Worm (Caenorhabditis elegans) whole organism, L2 larva: ENCODE measurements around the gene Y45G12C.10.
"Not testable (repeated sequence)": the region's sequence is repeated elsewhere in the genome, so short reads cannot be mapped to it uniquely, and the experiment has no call there.

Experiments
- C34F6.9 ChIP-seq: fragments of 150-350 bp; optimal IDR thresholded peaks from 2 replicates; lab custom pipeline; 2014; ENCODE audit warnings: missing biosample characterization, missing genetic modification characterization
- F13H6.1 ChIP-seq: sonication (generic microtip); optimal IDR thresholded peaks from 2 replicates; lab custom pipeline; 2016; ENCODE audit warnings: missing genetic modification characterization, missing compliant biosample characterization
- R02D3.7 ChIP-seq: fragments of 150-350 bp; optimal IDR thresholded peaks from 2 replicates; lab custom pipeline; 2014; ENCODE audit warnings: missing biosample characterization, missing genetic modification characterization
- Y55F3AM.14 ChIP-seq: fragments of 200-800 bp; sonication (Bioruptor generic); optimal IDR thresholded peaks from 2 replicates; lab custom pipeline; 2018; ENCODE audit warnings: mild to moderate bottlenecking, missing genetic modification characterization, missing compliant biosample characterization
- aly-2 ChIP-seq: fragments of 150-350 bp; optimal IDR thresholded peaks from 2 replicates; lab custom pipeline; 2014; ENCODE audit warnings: missing biosample characterization, missing genetic modification characterization
- ama-1 ChIP-seq: fragments of 150-350 bp; optimal IDR thresholded peaks from 2 replicates; lab custom pipeline; 2018; ENCODE audit warnings: inconsistent platforms
- ceh-16 ChIP-seq: fragments of 150-350 bp; optimal IDR thresholded peaks from 2 replicates; lab custom pipeline; 2014; ENCODE audit warnings: missing biosample characterization, missing genetic modification characterization
- ceh-82 ChIP-seq: fragments of 150-350 bp; optimal IDR thresholded peaks from 2 replicates; lab custom pipeline; 2014; ENCODE audit warnings: missing biosample characterization, missing genetic modification characterization
- crh-2 ChIP-seq: sonication (generic microtip); optimal IDR thresholded peaks from 2 replicates; lab custom pipeline; 2017; ENCODE audit warnings: missing biosample characterization, missing genetic modification characterization
- dmd-4 ChIP-seq: sonication (generic microtip); optimal IDR thresholded peaks from 2 replicates; lab custom pipeline; 2017; ENCODE audit warnings: missing biosample characterization, missing genetic modification characterization
- egl-27 ChIP-seq: sonication (generic microtip); optimal IDR thresholded peaks from 3 replicates; lab custom pipeline; 2017; ENCODE audit warnings: missing biosample characterization, missing genetic modification reagents, missing genetic modification characterization
- elt-1 ChIP-seq: fragments of 150-350 bp; optimal IDR thresholded peaks from 2 replicates; lab custom pipeline; 2014; ENCODE audit warnings: missing biosample characterization, missing genetic modification characterization
- elt-3 ChIP-seq: sonication (generic microtip); optimal IDR thresholded peaks from 2 replicates; lab custom pipeline; 2017; ENCODE audit warnings: missing biosample characterization, missing genetic modification characterization
- fos-1 ChIP-seq: fragments of 150-350 bp; optimal IDR thresholded peaks from 2 replicates; lab custom pipeline; 2014; ENCODE audit warnings: missing biosample characterization, missing genetic modification characterization
- lin-11 ChIP-seq: fragments of 150-350 bp; sonication (generic microtip); optimal IDR thresholded peaks from 2 replicates; lab custom pipeline; 2014; ENCODE audit warnings: missing biosample characterization, missing genetic modification characterization, inconsistent platforms, mixed read lengths
- lsy-2 ChIP-seq, 2 experiments: fragments of 150-350 bp in 1 of 2; sonication (generic microtip) in 1 of 2; optimal IDR thresholded peaks; 2 replicates each; lab custom pipeline; 2014 to 2017; ENCODE audit warnings: missing biosample characterization in 2 of 2, missing genetic modification characterization in 2 of 2
- mdl-1 ChIP-seq, 2 experiments: fragments of 150-350 bp in 1 of 2; sonication (generic microtip) in 1 of 2; optimal IDR thresholded peaks; 2 replicates each; lab custom pipeline; 2017; ENCODE audit warnings: missing biosample characterization in 2 of 2, missing genetic modification characterization in 2 of 2
- nhr-10 ChIP-seq: sonication (generic microtip); optimal IDR thresholded peaks from 2 replicates; lab custom pipeline; 2017; ENCODE audit warnings: missing biosample characterization, missing genetic modification characterization
- nhr-11 ChIP-seq: fragments of 150-350 bp; optimal IDR thresholded peaks from 2 replicates; lab custom pipeline; 2014; ENCODE audit warnings: missing biosample characterization, missing genetic modification characterization
- nhr-12 ChIP-seq: fragments of 150-350 bp; optimal IDR thresholded peaks from 2 replicates; lab custom pipeline; 2014; ENCODE audit warnings: missing biosample characterization, missing genetic modification characterization
- nhr-129 ChIP-seq: fragments of 150-350 bp; optimal IDR thresholded peaks from 2 replicates; lab custom pipeline; 2014; ENCODE audit warnings: missing biosample characterization, missing genetic modification characterization
- nhr-21 ChIP-seq: fragments of 150-350 bp; optimal IDR thresholded peaks from 2 replicates; lab custom pipeline; 2014; ENCODE audit warnings: missing biosample characterization, missing genetic modification characterization
- nhr-237 ChIP-seq: fragments of 150-350 bp; optimal IDR thresholded peaks from 2 replicates; lab custom pipeline; 2014; ENCODE audit warnings: missing biosample characterization, missing genetic modification characterization
- nhr-77 ChIP-seq: fragments of 150-350 bp; optimal IDR thresholded peaks from 2 replicates; lab custom pipeline; 2014; ENCODE audit warnings: missing biosample characterization, missing genetic modification characterization
- peb-1 ChIP-seq: fragments of 150-350 bp; optimal IDR thresholded peaks from 2 replicates; lab custom pipeline; 2014; ENCODE audit warnings: missing biosample characterization, missing genetic modification characterization
- sem-4 ChIP-seq: fragments of 150-350 bp; optimal IDR thresholded peaks from 2 replicates; lab custom pipeline; 2014; ENCODE audit warnings: missing biosample characterization, missing genetic modification reagents, missing genetic modification characterization
- skn-1 ChIP-seq: sonication (generic microtip); optimal IDR thresholded peaks from 2 replicates; lab custom pipeline; 2017; ENCODE audit warnings: missing biosample characterization, missing genetic modification characterization
- sma-3 ChIP-seq: sonication (generic microtip); optimal IDR thresholded peaks from 2 replicates; lab custom pipeline; 2016; ENCODE audit warnings: missing genetic modification reagents, missing genetic modification characterization, missing compliant biosample characterization
- sma-9 ChIP-seq, 2 experiments: fragments of 150-350 bp in 1 of 2; sonication (generic microtip) in 1 of 2; optimal IDR thresholded peaks; 2 replicates each; lab custom pipeline; 2014 to 2016; ENCODE audit warnings: missing genetic modification characterization in 2 of 2, mild to moderate bottlenecking in 1 of 2, missing biosample characterization in 1 of 2, missing compliant biosample characterization in 1 of 2, missing genetic modification reagents in 1 of 2, moderate library complexity in 1 of 2
- snpc-4 ChIP-seq: fragments of 150-350 bp; optimal IDR thresholded peaks from 2 replicates; lab custom pipeline; 2014; ENCODE audit warnings: missing biosample characterization, missing genetic modification characterization
- unc-39 ChIP-seq: fragments of 150-350 bp; optimal IDR thresholded peaks from 2 replicates; lab custom pipeline; 2014; ENCODE audit warnings: missing biosample characterization, missing genetic modification characterization
- unc-55 ChIP-seq: fragments of 150-350 bp; sonication (generic microtip); optimal IDR thresholded peaks from 3 replicates; lab custom pipeline; 2014; ENCODE audit warnings: missing biosample characterization, missing genetic modification reagents, missing genetic modification characterization
- ztf-1 ChIP-seq: fragments of 200-800 bp; sonication (Bioruptor generic); conservative IDR thresholded peaks from 2 replicates; pipeline ENCODE4 v1.3.6; 2022; ENCODE audit warnings: missing genetic modification characterization, missing compliant biosample characterization

The Y45G12C.10 gene

ce11 chrV:2536309-2536708, at the start of gene Y45G12C.10:
TSS of gene Y45G12C.10 (minus strand) at chrV:2536409.
- not testable (repeated sequence) for TF ChIP-seq C34F6.9 (tag; lab: Kevin White, UChicago); nhr-21 (tag; lab: Kevin White, UChicago); sma-9 (GFP tag; optimal IDR thresholded peaks at IDR 0.05; lab: Kevin White, UChicago); sma-9 (tag; optimal IDR thresholded peaks at IDR 0.05; lab: Kevin White, UChicago)

DNA sequence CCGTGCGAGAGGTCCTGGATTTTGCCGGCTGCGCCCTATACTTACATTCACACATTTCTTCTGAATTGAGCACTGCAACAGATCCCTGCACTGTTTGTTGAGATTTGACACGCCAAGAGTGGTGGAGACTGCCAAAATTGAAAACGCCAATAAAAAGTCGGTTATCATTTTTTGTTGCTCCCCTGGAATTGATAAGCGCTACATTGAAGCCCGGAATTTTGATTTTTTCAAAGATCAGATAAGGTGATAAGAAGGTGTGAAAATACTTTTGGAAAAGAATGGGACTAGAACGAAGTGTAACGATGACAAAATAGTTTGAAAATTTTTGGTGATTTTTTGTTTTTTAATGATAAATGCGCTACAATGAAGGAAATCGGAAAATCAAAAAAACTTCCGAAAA, 49.5 kb upstream of the Y45G12C.10 start, which contains the start of gene C29G2.6:
C29G2.6 (minus strand) TSS at position 182 of the 400 bp plus-strand sequence.
- TF ChIP-seq fos-1 (tag; lab: Kevin White, UChicago) (peak; percentile 42), ceh-16 (tag; lab: Kevin White, UChicago) (no peak)

- TF ChIP-seq unc-39 (tag; lab: Kevin White, UChicago) (no peak), egl-27 (tag; lab: Kevin White, UChicago) (no peak), ama-1 (lab: Kevin White, UChicago) (no peak), skn-1 (tag; lab: Kevin White, UChicago) (no peak), snpc-4 (tag; lab: Kevin White, UChicago) (no peak), fos-1 (tag; lab: Kevin White, UChicago) (no peak), unc-55 (GFP tag; lab: Kevin White, UChicago) (no peak), nhr-10 (tag; lab: Kevin White, UChicago) (no peak), elt-1 (tag; lab: Kevin White, UChicago) (no peak), ztf-1 (GFP tag; lab: Robert Waterston, UW) (no peak), nhr-77 (tag; lab: Kevin White, UChicago) (no peak), aly-2 (tag; lab: Kevin White, UChicago) (no peak), lin-11 (tag; lab: Kevin White, UChicago) (no peak), nhr-12 (no peak), F13H6.1 (tag; lab: Kevin White, UChicago) (no peak)
These were observed 44.4 kb upstream of the Y45G12C.10 start, which contains the start of gene C29G2.3 for ce11 chrV:2580598-2580997. TSS of gene C29G2.3 (plus strand) at chrV:2580898.

- TF ChIP-seq sma-9 (GFP tag; optimal IDR thresholded peaks at IDR 0.05; lab: Kevin White, UChicago) (no peak), sma-9 (tag; optimal IDR thresholded peaks at IDR 0.05; lab: Kevin White, UChicago) (no peak), unc-55 (GFP tag; lab: Kevin White, UChicago) (no peak)
These were observed 41.4 kb upstream of the Y45G12C.10 start, which contains the start of gene srt-4 for ce11 chrV:2577603-2578002. TSS of gene srt-4 (plus strand) at chrV:2577903.

DNA sequence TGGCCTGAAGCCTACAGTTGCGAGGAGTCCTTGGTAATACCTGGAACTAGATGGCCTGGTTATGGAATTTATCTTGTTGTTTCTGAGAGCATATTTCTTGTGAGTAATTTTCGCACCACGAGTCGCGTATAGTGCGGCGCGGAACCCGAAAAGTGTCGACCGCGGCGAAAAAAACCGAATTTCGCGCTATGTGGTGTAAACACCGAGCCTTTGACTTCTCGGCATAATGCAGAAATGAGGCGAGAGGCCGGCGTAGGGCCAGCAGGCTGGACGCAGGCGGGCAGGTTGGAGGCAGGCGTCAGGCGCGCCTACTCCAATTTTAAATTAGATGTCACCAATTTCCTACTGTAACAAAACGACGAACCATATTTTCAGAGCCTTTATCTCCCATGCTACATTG, 39.5 kb upstream of the Y45G12C.10 start:
- no peak for TF ChIP-seq mdl-1 (tag; optimal IDR thresholded peaks at IDR 0.05; lab: Kevin White, UChicago)
- no peak for TF ChIP-seq nhr-129 (tag; lab: Kevin White, UChicago)
- TF ChIP-seq sem-4 (tag; lab: Kevin White, UChicago) = no peak

- TF ChIP-seq Y55F3AM.14 (GFP tag; lab: Kevin White, UChicago) = no peak
- TF ChIP-seq elt-3 (tag; lab: Kevin White, UChicago) = no peak
- TF ChIP-seq R02D3.7 (tag; lab: Kevin White, UChicago) = no peak
- no peak for TF ChIP-seq nhr-77 (tag; lab: Kevin White, UChicago)
- TF ChIP-seq lsy-2 (tag; optimal IDR thresholded peaks at IDR 0.05; lab: Kevin White, UChicago) = no peak
- TF ChIP-seq lin-11 (tag; lab: Kevin White, UChicago) = no peak
- no peak for TF ChIP-seq peb-1 (tag; lab: Kevin White, UChicago)
- TF ChIP-seq dmd-4 = no peak
- TF ChIP-seq nhr-237 = no peak
- TF ChIP-seq sma-3 = no peak
- TF ChIP-seq nhr-11 = no peak
- TF ChIP-seq mdl-1 (tag; optimal IDR thresholded peaks at IDR 0.05; lab: Kevin White, UChicago) = no peak
- no peak for TF ChIP-seq ceh-82 (tag; lab: Kevin White, UChicago)
- no peak for TF ChIP-seq sem-4 (tag; lab: Kevin White, UChicago)
- TF ChIP-seq crh-2 = no peak
These were observed 37.7 kb upstream of the Y45G12C.10 start, which contains the start of gene nhr-290 for ce11 chrV:2573881-2574280. TSS of gene nhr-290 (plus strand) at chrV:2574181.
